Worm (Caenorhabditis elegans) whole organism, L3 larva: Measurements from ENCODE around the gene pgph-1.

ENCODE experiments used
- R02D3.7 ChIP-seq: fragments of 150-350 bp; optimal IDR thresholded peaks from 2 replicates; lab custom pipeline; 2014; ENCODE audit warnings: missing biosample characterization, missing genetic modification characterization
- ZK546.5 ChIP-seq: sonication (generic microtip); optimal IDR thresholded peaks from 2 replicates; lab custom pipeline; 2017; ENCODE audit warnings: missing biosample characterization, missing genetic modification characterization
- aly-2 ChIP-seq: fragments of 150-350 bp; optimal IDR thresholded peaks from 2 replicates; lab custom pipeline; 2014; ENCODE audit warnings: missing biosample characterization, missing genetic modification characterization
- ama-1 ChIP-seq: fragments of 150-350 bp; optimal IDR thresholded peaks from 2 replicates; lab custom pipeline; 2018
- ceh-16 ChIP-seq: sonication (generic microtip); optimal IDR thresholded peaks from 2 replicates; lab custom pipeline; 2017; ENCODE audit warnings: missing biosample characterization, missing genetic modification characterization
- ceh-28 ChIP-seq: fragments of 150-350 bp; optimal IDR thresholded peaks from 2 replicates; lab custom pipeline; 2014; ENCODE audit warnings: missing biosample characterization, missing genetic modification reagents, missing genetic modification characterization
- ceh-82 ChIP-seq: fragments of 150-350 bp; optimal IDR thresholded peaks from 2 replicates; lab custom pipeline; 2014; ENCODE audit warnings: missing biosample characterization, missing genetic modification characterization
- daf-12 ChIP-seq: fragments of 150-350 bp; optimal IDR thresholded peaks from 2 replicates; lab custom pipeline; 2014; ENCODE audit warnings: missing biosample characterization, missing genetic modification reagents, missing genetic modification characterization
- egl-27 ChIP-seq: sonication (generic microtip); optimal IDR thresholded peaks from 4 replicates; lab custom pipeline; 2017; ENCODE audit warnings: missing biosample characterization, missing genetic modification reagents, missing genetic modification characterization
- egl-5 ChIP-seq: fragments of 150-350 bp; optimal IDR thresholded peaks from 2 replicates; lab custom pipeline; 2017; ENCODE audit warnings: missing biosample characterization, missing genetic modification reagents, missing genetic modification characterization, inconsistent platforms
- elt-2 ChIP-seq: sonication (generic microtip); optimal IDR thresholded peaks from 2 replicates; lab custom pipeline; 2016; ENCODE audit warnings: missing genetic modification reagents, mild to moderate bottlenecking, missing genetic modification characterization, missing compliant biosample characterization
- elt-3 ChIP-seq, 3 experiments: fragments of 150-350 bp in 1 of 3; sonication (generic microtip) in 2 of 3; optimal IDR thresholded peaks; 2 replicates in 2 of 3; 4 replicates in 1 of 3; lab custom pipeline; 2014 to 2017; ENCODE audit warnings: missing biosample characterization in 3 of 3, missing genetic modification characterization in 3 of 3
- eor-1 ChIP-seq, 2 experiments: fragments of 150-350 bp; optimal IDR thresholded peaks; 2 replicates each; lab custom pipeline; 2014 to 2018; ENCODE audit warnings: missing biosample characterization in 2 of 2, missing genetic modification characterization in 2 of 2
- fkh-2 ChIP-seq: fragments of 150-350 bp; optimal IDR thresholded peaks from 2 replicates; lab custom pipeline; 2014; ENCODE audit warnings: missing biosample characterization, missing genetic modification reagents, missing genetic modification characterization
- fos-1 ChIP-seq: fragments of 150-350 bp; optimal IDR thresholded peaks from 2 replicates; lab custom pipeline; 2014; ENCODE audit warnings: missing biosample characterization, missing genetic modification characterization
- hmg-11 ChIP-seq: sonication (generic microtip); optimal IDR thresholded peaks from 2 replicates; lab custom pipeline; 2016; ENCODE audit warnings: missing genetic modification characterization, missing compliant biosample characterization
- jun-1 ChIP-seq: fragments of 150-350 bp; optimal IDR thresholded peaks from 2 replicates; lab custom pipeline; 2014; ENCODE audit warnings: missing biosample characterization, missing genetic modification reagents, missing genetic modification characterization
- lin-15B ChIP-seq: fragments of 150-350 bp; optimal IDR thresholded peaks from 2 replicates; lab custom pipeline; 2014; ENCODE audit warnings: missing biosample characterization, missing genetic modification characterization
- lsy-12 ChIP-seq: sonication (generic microtip); optimal IDR thresholded peaks from 2 replicates; lab custom pipeline; 2016; ENCODE audit warnings: mild to moderate bottlenecking, missing genetic modification characterization, missing compliant biosample characterization
- mdl-1 ChIP-seq: fragments of 150-350 bp; optimal IDR thresholded peaks from 2 replicates; lab custom pipeline; 2014; ENCODE audit warnings: missing biosample characterization, missing genetic modification characterization
- mml-1 ChIP-seq: fragments of 150-350 bp; sonication (generic microtip); optimal IDR thresholded peaks from 3 replicates; lab custom pipeline; 2014; ENCODE audit warnings: missing biosample characterization, missing genetic modification characterization
- nhr-11 ChIP-seq: fragments of 150-350 bp; optimal IDR thresholded peaks from 2 replicates; lab custom pipeline; 2014; ENCODE audit warnings: missing biosample characterization, missing genetic modification characterization
- nhr-12 ChIP-seq: fragments of 150-350 bp; optimal IDR thresholded peaks from 2 replicates; lab custom pipeline; 2014; ENCODE audit warnings: missing biosample characterization, missing genetic modification characterization
- nhr-23 ChIP-seq: fragments of 150-350 bp; optimal IDR thresholded peaks from 2 replicates; lab custom pipeline; 2014; ENCODE audit warnings: missing biosample characterization, missing genetic modification reagents, missing genetic modification characterization
- nhr-237 ChIP-seq: fragments of 150-350 bp; optimal IDR thresholded peaks from 2 replicates; lab custom pipeline; 2014; ENCODE audit warnings: missing biosample characterization, missing genetic modification characterization
- nhr-25 ChIP-seq: sonication (generic microtip); optimal IDR thresholded peaks from 2 replicates; lab custom pipeline; 2017; ENCODE audit warnings: missing biosample characterization, missing genetic modification characterization
- nhr-28 ChIP-seq: fragments of 150-350 bp; optimal IDR thresholded peaks from 2 replicates; lab custom pipeline; 2014; ENCODE audit warnings: missing biosample characterization, missing genetic modification characterization
- nhr-43 ChIP-seq: sonication (generic microtip); optimal IDR thresholded peaks from 2 replicates; lab custom pipeline; 2016; ENCODE audit warnings: mild to moderate bottlenecking, missing genetic modification characterization, missing compliant biosample characterization; ENCODE audit not compliant: poor library complexity, severe bottlenecking
- nhr-67 ChIP-seq: fragments of 150-350 bp; optimal IDR thresholded peaks from 2 replicates; lab custom pipeline; 2014; ENCODE audit warnings: missing biosample characterization, missing genetic modification characterization
- nhr-76 ChIP-seq: fragments of 150-350 bp; sonication (generic microtip); optimal IDR thresholded peaks from 5 replicates; lab custom pipeline; 2014; ENCODE audit warnings: missing biosample characterization, missing genetic modification characterization
- pha-4 ChIP-seq: fragments of 150-350 bp; optimal IDR thresholded peaks from 2 replicates; lab custom pipeline; 2014; ENCODE audit warnings: missing biosample characterization, missing genetic modification reagents, missing genetic modification characterization
- pqm-1 ChIP-seq: fragments of 150-350 bp; optimal IDR thresholded peaks from 2 replicates; lab custom pipeline; 2017; ENCODE audit warnings: missing biosample characterization, missing genetic modification characterization, inconsistent platforms
- sea-2 ChIP-seq: fragments of 150-350 bp; sonication (generic microtip); optimal IDR thresholded peaks from 4 replicates; lab custom pipeline; 2014; ENCODE audit warnings: missing biosample characterization, missing genetic modification reagents, missing genetic modification characterization
- skn-1 ChIP-seq: fragments of 150-350 bp; optimal IDR thresholded peaks from 2 replicates; lab custom pipeline; 2014; ENCODE audit warnings: missing biosample characterization, missing genetic modification characterization
- snpc-4 ChIP-seq: fragments of 150-350 bp; optimal IDR thresholded peaks from 2 replicates; lab custom pipeline; 2014; ENCODE audit warnings: missing biosample characterization, missing genetic modification characterization
- tbx-2 ChIP-seq: sonication (generic microtip); optimal IDR thresholded peaks from 2 replicates; lab custom pipeline; 2016; ENCODE audit warnings: mild to moderate bottlenecking, missing genetic modification characterization, missing compliant biosample characterization
- unc-62 ChIP-seq: fragments of 150-350 bp; sonication (generic microtip); optimal IDR thresholded peaks from 4 replicates; lab custom pipeline; 2014; ENCODE audit warnings: missing biosample characterization, missing genetic modification reagents, missing genetic modification characterization
- zag-1 ChIP-seq: fragments of 150-350 bp; optimal IDR thresholded peaks from 2 replicates; lab custom pipeline; 2014; ENCODE audit warnings: missing biosample characterization, missing genetic modification characterization
- ztf-11 ChIP-seq: fragments of 150-350 bp; optimal IDR thresholded peaks from 2 replicates; lab custom pipeline; 2014; ENCODE audit warnings: missing biosample characterization, missing genetic modification characterization
- ztf-4 ChIP-seq: fragments of 150-350 bp; optimal IDR thresholded peaks from 2 replicates; lab custom pipeline; 2014; ENCODE audit warnings: missing biosample characterization, missing genetic modification characterization

Gene pgph-1

ce11 chrV:5753432-5753831 lies at the start of gene pgph-1:
TSS of gene pgph-1 (minus strand) at chrV:5753532.
- TF ChIP-seq hmg-11 (tag; lab: Kevin White, UChicago) (no peak), lsy-12 (tag; lab: Kevin White, UChicago) (no peak), snpc-4 (tag; lab: Kevin White, UChicago) (no peak), pha-4 (no peak), nhr-12 (tag; lab: Kevin White, UChicago) (no peak), daf-12 (tag; lab: Kevin White, UChicago) (no peak), nhr-237 (no peak)

- TF ChIP-seq aly-2 (tag; lab: Kevin White, UChicago) (no peak), R02D3.7 (tag; lab: Kevin White, UChicago) (no peak), tbx-2 (tag; lab: Kevin White, UChicago) (no peak), fos-1 (tag; lab: Kevin White, UChicago) (no peak), mdl-1 (tag; lab: Kevin White, UChicago) (no peak), nhr-28 (no peak), nhr-76 (no peak)
Measured at ce11 chrV:5799373-5799772, 46.0 kb upstream of the pgph-1 start, which contains the start of gene cyn-17. TSS of gene cyn-17 (plus strand) at chrV:5799673.

ce11 chrV:5798132-5798531 lies 44.8 kb upstream of the pgph-1 start, which contains the start of gene nstp-3:
TSS of gene nstp-3 (minus strand) at chrV:5798232.
- TF ChIP-seq sea-2 (GFP tag; lab: Kevin White, UChicago) = no peak
- TF ChIP-seq unc-62 = no peak
- no peak for TF ChIP-seq mml-1
- TF ChIP-seq ceh-82 (tag; lab: Kevin White, UChicago) = no peak
- no peak for TF ChIP-seq nhr-237
- no peak for TF ChIP-seq zag-1 (tag; lab: Kevin White, UChicago)
- no peak for TF ChIP-seq nhr-43 (tag; lab: Kevin White, UChicago)
- TF ChIP-seq egl-5 = no peak
- no peak for TF ChIP-seq lin-15B
- TF ChIP-seq nhr-11 (tag; lab: Kevin White, UChicago) = no peak
- TF ChIP-seq daf-12 (tag; lab: Kevin White, UChicago) = no peak
- TF ChIP-seq egl-27 (tag; lab: Kevin White, UChicago) = no peak
- no peak for TF ChIP-seq nhr-76
- TF ChIP-seq ceh-28 (tag; lab: Kevin White, UChicago) = no peak
- no peak for TF ChIP-seq nhr-25 (tag; lab: Kevin White, UChicago)
- TF ChIP-seq elt-2 (tag; lab: Kevin White, UChicago) = no peak

- no peak for TF ChIP-seq ztf-11 (tag; lab: Kevin White, UChicago)
- TF ChIP-seq daf-12 (tag; lab: Kevin White, UChicago) = no peak
- no peak for TF ChIP-seq ceh-16
- TF ChIP-seq ama-1 = no peak
- TF ChIP-seq unc-62 = no peak
- TF ChIP-seq tbx-2 (tag; lab: Kevin White, UChicago) = no peak
- TF ChIP-seq egl-27 (tag; lab: Kevin White, UChicago) = no peak
- TF ChIP-seq aly-2 (tag; lab: Kevin White, UChicago) = no peak
- TF ChIP-seq jun-1 (tag; lab: Kevin White, UChicago) = no peak
Measured at ce11 chrV:5792031-5792430, 38.7 kb upstream of the pgph-1 start, which contains the start of gene ZC250.2. TSS of gene ZC250.2 (plus strand) at chrV:5792331.

- no peak for TF ChIP-seq elt-3 (tag; optimal IDR thresholded peaks at IDR 0.05; lab: Kevin White, UChicago)
- no peak for TF ChIP-seq aly-2 (tag; lab: Kevin White, UChicago)
- TF ChIP-seq mdl-1 (tag; lab: Kevin White, UChicago) = no peak
- peak; percentile 45 for TF ChIP-seq skn-1 (tag; lab: Kevin White, UChicago)
- no peak for TF ChIP-seq zag-1 (tag; lab: Kevin White, UChicago)
- TF ChIP-seq fos-1 (tag; lab: Kevin White, UChicago) = no peak
- TF ChIP-seq ztf-4 = no peak
- TF ChIP-seq hmg-11 (tag; lab: Kevin White, UChicago) = peak; percentile 71
- TF ChIP-seq ztf-11 (tag; lab: Kevin White, UChicago) = no peak
- TF ChIP-seq R02D3.7 (tag; lab: Kevin White, UChicago) = peak; percentile 70
- TF ChIP-seq lsy-12 (tag; lab: Kevin White, UChicago) = peak; percentile 81
- peak; percentile 81 for TF ChIP-seq nhr-23 (tag; lab: Kevin White, UChicago)
- TF ChIP-seq sea-2 (GFP tag; lab: Kevin White, UChicago) = no peak
- peak; percentile 25 for TF ChIP-seq egl-27 (tag; lab: Kevin White, UChicago)
- no peak for TF ChIP-seq mml-1
- no peak for TF ChIP-seq ZK546.5 (tag; lab: Kevin White, UChicago)
- peak; percentile 24 for TF ChIP-seq nhr-76
- no peak for TF ChIP-seq ceh-16
- no peak for TF ChIP-seq eor-1 (tag; optimal IDR thresholded peaks at IDR 0.05; lab: Kevin White, UChicago)
- peak; percentile 72 for TF ChIP-seq snpc-4 (tag; lab: Kevin White, UChicago)
- TF ChIP-seq nhr-67 = no peak
- peak; percentile 62 for TF ChIP-seq pqm-1 (tag; lab: Kevin White, UChicago)
- peak; percentile 35 for TF ChIP-seq jun-1 (tag; lab: Kevin White, UChicago)
- peak; percentile 63 for TF ChIP-seq nhr-25 (tag; lab: Kevin White, UChicago)
- TF ChIP-seq egl-5 = peak; percentile 43
- TF ChIP-seq nhr-12 (tag; lab: Kevin White, UChicago) = no peak
- TF ChIP-seq elt-2 (tag; lab: Kevin White, UChicago) = peak; percentile 72
- peak; percentile 60 for TF ChIP-seq nhr-11 (tag; lab: Kevin White, UChicago)
- TF ChIP-seq pha-4 = peak; percentile 83
- TF ChIP-seq fkh-2 (tag; lab: Kevin White, UChicago) = no peak
- peak; percentile 59 for TF ChIP-seq ceh-82 (tag; lab: Kevin White, UChicago)
- no peak for TF ChIP-seq unc-62
Measured at ce11 chrV:5790497-5791280, 37.4 kb upstream of the pgph-1 start, which contains the start of the genes nhr-142 and F44E7.9. TSS of gene nhr-142 (minus strand) at chrV:5790553. TSS of gene F44E7.9 (plus strand) at chrV:5791230.
